Worm (Caenorhabditis elegans) whole organism, L4 larva: ENCODE results near the gene hrde-2.
A peak's percentile ranks its signal among the peaks of the same experiment; 100 is the strongest.

Experiments used
- F49E8.2 ChIP-seq: sonication (generic microtip); optimal IDR thresholded peaks from 2 replicates; lab custom pipeline; 2016; ENCODE audit warnings: missing compliant biosample characterization, mild to moderate bottlenecking, missing genetic modification characterization, borderline replicate concordance
- T26A8.4 ChIP-seq: fragments of 200-800 bp; sonication (Bioruptor generic); IDR thresholded peaks from 2 replicates; pipeline ENCODE4 v1.3.6; 2022; ENCODE audit warnings: missing genetic modification characterization, missing compliant biosample characterization
- Y105C5A.15 ChIP-seq: fragments of 200-800 bp; sonication (Bioruptor generic); IDR thresholded peaks from 2 replicates; pipeline ENCODE4 v1.3.6; 2022; ENCODE audit warnings: missing genetic modification characterization, missing compliant biosample characterization
- Y48G9A.11 ChIP-seq: fragments of 200-800 bp; sonication (Bioruptor generic); IDR thresholded peaks from 2 replicates; pipeline ENCODE4 v1.3.6; 2022; ENCODE audit warnings: missing genetic modification reagents, missing genetic modification characterization, missing compliant biosample characterization
- Y5F2A.4 ChIP-seq: fragments of 200-800 bp; sonication (Bioruptor generic); optimal IDR thresholded peaks from 2 replicates; lab custom pipeline; 2018; ENCODE audit warnings: mild to moderate bottlenecking, missing genetic modification characterization, missing compliant biosample characterization
- aha-1 ChIP-seq: fragments of 150-350 bp; peaks from one replicate; lab custom pipeline; 2014; ENCODE audit warnings: missing biosample characterization, missing genetic modification characterization
- aly-2 ChIP-seq: sonication (generic microtip); optimal IDR thresholded peaks from 2 replicates; lab custom pipeline; 2018; ENCODE audit warnings: missing biosample characterization, missing genetic modification characterization
- attf-4 ChIP-seq: sonication (generic microtip); optimal IDR thresholded peaks from 3 replicates; lab custom pipeline; 2017; ENCODE audit warnings: missing biosample characterization, missing genetic modification characterization
- ceh-62 ChIP-seq: sonication (generic microtip); optimal IDR thresholded peaks from 2 replicates; lab custom pipeline; 2017; ENCODE audit warnings: missing biosample characterization, missing genetic modification characterization
- cey-2 ChIP-seq: sonication (generic microtip); optimal IDR thresholded peaks from 3 replicates; lab custom pipeline; 2017; ENCODE audit warnings: missing genetic modification characterization, mild to moderate bottlenecking, missing compliant biosample characterization, antibody characterized with exemption, borderline replicate concordance; ENCODE audit not compliant: insufficient read depth
- ctbp-1 ChIP-seq: fragments of 200-800 bp; sonication (Bioruptor generic); IDR thresholded peaks from 2 replicates; pipeline ENCODE4 v1.3.6; 2022; ENCODE audit warnings: missing genetic modification reagents, missing genetic modification characterization, missing compliant biosample characterization
- daf-16 ChIP-seq, 3 experiments: sonication (generic microtip); optimal IDR thresholded peaks; 2 replicates each; lab custom pipeline; 2016 to 2017; ENCODE audit warnings: missing genetic modification characterization in 3 of 3, missing genetic modification reagents in 3 of 3, mild to moderate bottlenecking in 2 of 3, missing compliant biosample characterization in 2 of 3, missing biosample characterization in 1 of 3, moderate library complexity in 1 of 3
- daf-19 ChIP-seq: fragments of 200-800 bp; sonication (Bioruptor generic); conservative IDR thresholded peaks from 2 replicates; pipeline ENCODE4 v1.3.6; 2022; ENCODE audit warnings: missing genetic modification characterization, missing compliant biosample characterization
- dpl-1 ChIP-seq: fragments of 150-350 bp; optimal IDR thresholded peaks from 2 replicates; lab custom pipeline; 2014; ENCODE audit warnings: missing biosample characterization, missing genetic modification reagents, missing genetic modification characterization
- dve-1 ChIP-seq: sonication (generic microtip); optimal IDR thresholded peaks from 2 replicates; lab custom pipeline; 2017; ENCODE audit warnings: antibody characterized with exemption, mild to moderate bottlenecking, missing genetic modification characterization, missing compliant biosample characterization; ENCODE audit not compliant: insufficient read depth
- egl-43 ChIP-seq: fragments of 200-800 bp; sonication (Bioruptor generic); IDR thresholded peaks from 2 replicates; pipeline ENCODE4 v1.3.6; 2022; ENCODE audit warnings: missing genetic modification reagents, missing genetic modification characterization, missing compliant biosample characterization
- fos-1 ChIP-seq: fragments of 150-350 bp; optimal IDR thresholded peaks from 2 replicates; lab custom pipeline; 2014; ENCODE audit warnings: missing biosample characterization, missing genetic modification characterization
- hlh-30 ChIP-seq: sonication (generic microtip); optimal IDR thresholded peaks from 2 replicates; lab custom pipeline; 2017; ENCODE audit warnings: antibody characterized with exemption, mild to moderate bottlenecking, missing genetic modification characterization, missing compliant biosample characterization; ENCODE audit not compliant: insufficient read depth
- lin-13 ChIP-seq: fragments of 150-350 bp; optimal IDR thresholded peaks from 2 replicates; lab custom pipeline; 2014; ENCODE audit warnings: missing biosample characterization, missing genetic modification reagents, missing genetic modification characterization
- lin-38 ChIP-seq: fragments of 200-800 bp; sonication (Bioruptor generic); IDR thresholded peaks from 2 replicates; pipeline ENCODE4 v1.3.6; 2022; ENCODE audit warnings: missing genetic modification reagents, missing genetic modification characterization, missing compliant biosample characterization
- madf-5 ChIP-seq, 2 experiments: fragments of 200-800 bp; sonication (Bioruptor generic); IDR thresholded peaks; 2 replicates each; pipeline ENCODE4 v1.3.6; 2022; ENCODE audit warnings: missing compliant biosample characterization in 2 of 2, missing genetic modification characterization in 2 of 2
- mdt-29 ChIP-seq: fragments of 200-800 bp; sonication (Bioruptor generic); IDR thresholded peaks from 2 replicates; pipeline ENCODE4 v1.3.6; 2022; ENCODE audit warnings: missing genetic modification reagents, missing genetic modification characterization, missing compliant biosample characterization
- mes-2 ChIP-seq: sonication (generic microtip); optimal IDR thresholded peaks from 2 replicates; lab custom pipeline; 2016; ENCODE audit warnings: missing genotype, mild to moderate bottlenecking, missing genetic modification characterization, missing compliant biosample characterization; ENCODE audit not compliant: poor library complexity, severe bottlenecking
- mxl-2 ChIP-seq: fragments of 200-800 bp; sonication (Bioruptor generic); conservative IDR thresholded peaks from 2 replicates; pipeline ENCODE4 v1.3.6; 2022; ENCODE audit warnings: missing genetic modification reagents, missing genetic modification characterization, missing compliant biosample characterization
- nhr-10 ChIP-seq: fragments of 150-350 bp; optimal IDR thresholded peaks from 2 replicates; lab custom pipeline; 2014; ENCODE audit warnings: missing biosample characterization, missing genetic modification characterization
- nhr-102 ChIP-seq: sonication (generic microtip); optimal IDR thresholded peaks from 2 replicates; lab custom pipeline; 2016; ENCODE audit warnings: mild to moderate bottlenecking, missing genetic modification characterization, moderate library complexity, missing compliant biosample characterization
- nhr-111 ChIP-seq: fragments of 200-800 bp; sonication (Bioruptor generic); optimal IDR thresholded peaks from 2 replicates; lab custom pipeline; 2018; ENCODE audit warnings: mild to moderate bottlenecking, missing genetic modification characterization, missing compliant biosample characterization
- nhr-25 ChIP-seq: sonication (generic microtip); optimal IDR thresholded peaks from 2 replicates; lab custom pipeline; 2017; ENCODE audit warnings: missing genetic modification characterization, mild to moderate bottlenecking, missing compliant biosample characterization, antibody characterized with exemption, moderate library complexity, borderline replicate concordance; ENCODE audit not compliant: insufficient read depth
- pha-4 ChIP-seq, 2 experiments: fragments of 150-350 bp in 1 of 2; fragments of 200-800 bp in 1 of 2; sonication (Bioruptor generic) in 1 of 2; IDR thresholded peaks in 1 of 2; optimal IDR thresholded peaks in 1 of 2; 2 replicates each; pipeline versions ENCODE4 v1.3.6 to Lab custom; 2014 to 2022; ENCODE audit warnings: missing genetic modification characterization in 2 of 2, missing genetic modification reagents in 2 of 2, missing biosample characterization in 1 of 2, missing compliant biosample characterization in 1 of 2
- php-3 ChIP-seq: fragments of 200-800 bp; sonication (Bioruptor generic); IDR thresholded peaks from 2 replicates; pipeline ENCODE4 v1.3.6; 2022; ENCODE audit warnings: missing genetic modification reagents, missing genetic modification characterization, missing compliant biosample characterization
- rbr-2 ChIP-seq: sonication (generic microtip); optimal IDR thresholded peaks from 2 replicates; lab custom pipeline; 2016; ENCODE audit warnings: missing genotype, missing genetic modification characterization, missing compliant biosample characterization
- set-16 ChIP-seq: fragments of 200-800 bp; sonication (Bioruptor generic); IDR thresholded peaks from 2 replicates; pipeline ENCODE4 v1.3.6; 2022; ENCODE audit warnings: missing genetic modification reagents, missing genetic modification characterization, missing compliant biosample characterization
- snpc-1.2 ChIP-seq: fragments of 200-800 bp; sonication (Bioruptor generic); IDR thresholded peaks from 2 replicates; pipeline ENCODE4 v1.3.6; 2022; ENCODE audit warnings: missing genetic modification reagents, missing genetic modification characterization, missing compliant biosample characterization
- unc-62 ChIP-seq, 3 experiments: fragments of 150-350 bp in 1 of 3; sonication (generic microtip); optimal IDR thresholded peaks in 2 of 3; peaks in 1 of 3; 1 replicate in 1 of 3; 2 replicates in 2 of 3; lab custom pipeline; 2014 to 2017; ENCODE audit warnings: missing biosample characterization in 3 of 3, missing genetic modification characterization in 3 of 3, missing genetic modification reagents in 3 of 3, missing genotype in 1 of 3
- zfp-3 ChIP-seq: fragments of 200-800 bp; sonication (Bioruptor generic); conservative IDR thresholded peaks from 2 replicates; pipeline ENCODE4 v1.3.6; 2022; ENCODE audit warnings: missing genetic modification reagents, missing genetic modification characterization, missing compliant biosample characterization

Gene hrde-2

ce11 chrV:14996236-14996635 lies 8.7 kb upstream of the hrde-2 start, which contains the start of gene irld-14:
irld-14 (plus strand) TSS chrV:14996536.
- TF ChIP-seq cey-2 (tag; lab: Kevin White, UChicago): no peak
- no peak for TF ChIP-seq Y5F2A.4 (GFP tag; lab: Kevin White, UChicago)
- TF ChIP-seq mxl-2: no peak
- no peak for TF ChIP-seq fos-1 (tag; lab: Kevin White, UChicago)
- TF ChIP-seq nhr-10 (tag; lab: Kevin White, UChicago): no peak

ce11 chrV:14999485-15000023 lies 5.3 kb upstream of the hrde-2 start, which contains the start of gene T01C3.11:
T01C3.11 (plus strand) TSS chrV:14999535.
- TF ChIP-seq Y48G9A.11 (peak; percentile 63; the same call in 1 of the 2 replicates), snpc-1.2 (0 out of 2 replicates have a peak, but pooled peaks have one; percentile 35), zfp-3 (GFP tag; lab: Robert Waterston, UW) (0 out of 2 replicates have a peak, but pooled peaks have one; percentile 19), set-16 (GFP tag; lab: Robert Waterston, UW) (no peak), lin-38 (GFP tag; lab: Robert Waterston, UW) (peak; percentile 54), dve-1 (no peak), mdt-29 (GFP tag; lab: Robert Waterston, UW) (no peak), mes-2 (tag; lab: Kevin White, UChicago) (no peak), Y105C5A.15 (GFP tag; lab: Robert Waterston, UW) (0 out of 2 replicates have a peak, but pooled peaks have one; percentile 20)

ce11 chrV:15000055-15000704 lies 4.7 kb upstream of the hrde-2 start, which contains the start of gene rps-16:
rps-16 (minus strand) TSS chrV:15000541.
- TF ChIP-seq Y5F2A.4 (GFP tag; lab: Kevin White, UChicago) (peak; percentile 47), snpc-1.2 (peak; percentile 10; the same call in 1 of the 2 replicates), madf-5 (GFP tag; IDR thresholded peaks at IDR 0.05; lab: Robert Waterston, UW) (0 out of 4 replicates have a peak, but pooled peaks of 1 of the 2 experiments have one; percentile 38), pha-4 (GFP tag; IDR thresholded peaks at IDR 0.05; lab: Robert Waterston, UW) (peak; percentile 64; the same call in 1 of the 2 replicates), pha-4 (tag; optimal IDR thresholded peaks at IDR 0.05; lab: Kevin White, UChicago) (no peak), aly-2 (tag; lab: Kevin White, UChicago) (peak; percentile 17), rbr-2 (tag; lab: Kevin White, UChicago) (no peak), daf-16 (GFP tag; optimal IDR thresholded peaks at IDR 0.05; lab: Kevin White, UChicago) (peak in 1 of 2 experiments; percentile 21), daf-16 (tag; optimal IDR thresholded peaks at IDR 0.05; lab: Kevin White, UChicago) (no peak), aha-1 (peak; percentile 90), php-3 (no peak; the same call in 1 of the 2 replicates), nhr-25 (tag; lab: Kevin White, UChicago) (peak; percentile 32), nhr-102 (tag; lab: Kevin White, UChicago) (peak; percentile 1), egl-43 (peak; percentile 49; the same call in 1 of the 2 replicates), daf-19 (GFP tag; lab: Robert Waterston, UW) (peak; percentile 54; the same call in 1 of the 2 replicates), Y105C5A.15 (GFP tag; lab: Robert Waterston, UW) (peak; percentile 69; the same call in 1 of the 2 replicates), zfp-3 (GFP tag; lab: Robert Waterston, UW) (no peak), T26A8.4 (GFP tag; lab: Robert Waterston, UW) (0 out of 2 replicates have a peak, but pooled peaks have one; percentile 19), Y48G9A.11 (peak; percentile 58), lin-13 (GFP tag; lab: Kevin White, UChicago) (peak; percentile 38), mdt-29 (GFP tag; lab: Robert Waterston, UW) (peak; percentile 68; the same call in 1 of the 2 replicates), hlh-30 (no peak), set-16 (GFP tag; lab: Robert Waterston, UW) (peak; percentile 40; the same call in 1 of the 2 replicates), attf-4 (tag; lab: Kevin White, UChicago) (no peak), mes-2 (tag; lab: Kevin White, UChicago) (peak; percentile 22), unc-62 (GFP tag; optimal IDR thresholded peaks at IDR 0.05 in 1 of 2; lab: Kevin White, UChicago) (peak in 1 of 2 experiments; percentile 81), unc-62 (tag; optimal IDR thresholded peaks at IDR 0.05; lab: Kevin White, UChicago) (no peak), dpl-1 (GFP tag; lab: Kevin White, UChicago) (no peak), ceh-62 (tag; lab: Kevin White, UChicago) (no peak), fos-1 (tag; lab: Kevin White, UChicago) (no peak), nhr-111 (peak; percentile 89), F49E8.2 (tag; lab: Kevin White, UChicago) (peak; percentile 68), lin-38 (GFP tag; lab: Robert Waterston, UW) (peak; percentile 82), ctbp-1 (GFP tag; lab: Robert Waterston, UW) (peak; percentile 65; the same call in 1 of the 2 replicates)
